Fruit fly (Drosophila melanogaster): ENCODE measurements around the gene Gtpx.

Gtpx gene

DNA sequence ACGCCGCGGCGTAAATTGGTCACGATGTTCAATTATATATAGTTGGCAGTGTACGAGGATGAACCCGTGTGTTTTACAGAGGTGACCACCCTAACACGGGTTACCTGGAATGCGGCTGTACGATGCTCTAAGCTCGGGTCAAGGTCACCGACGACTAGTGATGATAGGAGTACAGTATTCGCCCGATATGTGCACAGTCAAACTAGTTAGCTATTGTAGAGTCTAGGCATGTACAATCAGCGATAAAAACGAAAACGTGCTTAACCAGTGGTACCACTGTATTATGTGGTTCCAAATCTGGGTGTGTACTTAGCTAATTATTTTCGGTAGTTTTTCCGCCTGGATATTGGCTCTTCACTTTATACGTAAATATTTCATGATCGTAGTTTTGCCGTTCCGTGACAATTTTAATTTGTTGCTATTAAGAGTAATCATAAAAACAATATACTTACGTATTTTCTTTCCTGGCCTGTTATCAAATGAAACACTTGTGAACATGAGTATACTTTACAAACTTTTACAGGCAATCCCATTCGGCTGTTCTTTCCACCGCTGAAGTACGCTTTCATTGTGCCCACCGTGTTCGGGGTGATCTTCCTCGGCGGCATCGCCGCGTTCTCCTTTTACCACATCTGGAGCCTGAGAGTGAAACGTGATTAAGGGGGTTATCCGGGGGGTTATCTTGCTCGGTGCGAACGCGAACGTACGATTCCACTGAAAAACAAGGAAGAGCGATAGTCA is 5.9 kb upstream of the Gtpx start (continued):
- TF ChIP-seq caup (GFP tag; optimal IDR thresholded peaks at IDR 0.05; ENCODE audit: severe bottlenecking): peak; percentile 10
- TF ChIP-seq Sry-δ (GFP tag; optimal IDR thresholded peaks at IDR 0.05): no peak
- no peak for TF ChIP-seq eve (GFP tag; optimal IDR thresholded peaks at IDR 0.05)
- TF ChIP-seq CG11456 (GFP tag; IDR thresholded peaks at IDR 0.05): no peak; the same call in 2 of the 3 replicates
- no peak for TF ChIP-seq CG17186 (GFP tag; optimal IDR thresholded peaks at IDR 0.05)
- peak; percentile 35 for TF ChIP-seq CG10543 (GFP tag; optimal IDR thresholded peaks at IDR 0.05)
- no peak for TF ChIP-seq YL-1 (GFP tag; optimal IDR thresholded peaks at IDR 0.05)
- TF ChIP-seq CG17328 (GFP tag; IDR thresholded peaks at IDR 0.05): no peak
- TF ChIP-seq CG12219 (GFP tag; optimal IDR thresholded peaks at IDR 0.05): peak; percentile 2
- TF ChIP-seq gsb (GFP tag; IDR thresholded peaks at IDR 0.05): no peak
- no peak for TF ChIP-seq CG6689 (GFP tag; IDR thresholded peaks at IDR 0.05)
- TF ChIP-seq C15 (GFP tag; IDR thresholded peaks at IDR 0.05): no peak
- no peak for TF ChIP-seq CG12942 (GFP tag; optimal IDR thresholded peaks at IDR 0.05)
- TF ChIP-seq nom (GFP tag; optimal IDR thresholded peaks at IDR 0.05): no peak
- no peak for TF ChIP-seq Usf (GFP tag; optimal IDR thresholded peaks at IDR 0.05)
- no peak for TF ChIP-seq CG31441 (GFP tag; IDR thresholded peaks at IDR 0.05)
- no peak for TF ChIP-seq Dad (GFP tag; optimal IDR thresholded peaks at IDR 0.05)
- peak; percentile 47 for TF ChIP-seq CG34376 (GFP tag; optimal IDR thresholded peaks at IDR 0.05)
- no peak for TF ChIP-seq CG10366 (GFP tag; IDR thresholded peaks at IDR 0.05)

DNA sequence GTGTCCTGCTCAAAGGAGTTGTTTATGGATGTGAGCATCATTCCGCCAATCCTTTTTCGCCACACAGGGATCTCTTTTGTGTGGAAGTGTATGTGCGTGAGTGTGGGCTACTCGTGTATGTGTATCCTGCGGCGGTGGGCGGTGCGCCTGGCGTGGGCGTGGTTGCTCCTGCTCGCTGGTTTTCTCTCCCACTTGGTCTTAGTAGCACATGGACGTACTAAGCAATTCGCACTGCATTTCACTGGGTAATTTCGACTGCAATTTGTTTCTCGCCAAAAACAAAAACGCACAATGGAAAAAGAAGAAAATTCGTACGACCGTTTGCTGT is 504 bp upstream of the Gtpx start:
- TF ChIP-seq az2 (GFP tag; optimal IDR thresholded peaks at IDR 0.05) (no peak), CG17912 (GFP tag; optimal IDR thresholded peaks at IDR 0.05) (no peak), Dek (tag; optimal IDR thresholded peaks at IDR 0.05) (no peak), Med (GFP tag) (no peak), mld (GFP tag; IDR thresholded peaks at IDR 0.05; ENCODE audit: partially characterized antibody) (no peak), sisA (GFP tag; IDR thresholded peaks at IDR 0.05) (no peak), dimm (GFP tag; IDR thresholded peaks at IDR 0.05) (no peak), CG17802 (tag; optimal IDR thresholded peaks at IDR 0.05) (no peak), usp (GFP tag; optimal IDR thresholded peaks at IDR 0.05) (no peak), CG10979 (tag; optimal IDR thresholded peaks at IDR 0.05) (no peak), row (GFP tag; IDR thresholded peaks at IDR 0.05) (no peak), Sox100B (GFP tag; optimal IDR thresholded peaks at IDR 0.05) (no peak), HHEX (GFP tag; optimal IDR thresholded peaks at IDR 0.05) (no peak), fd102C (GFP tag; optimal IDR thresholded peaks at IDR 0.05) (no peak), Poxn (GFP tag; IDR thresholded peaks at IDR 0.05) (no peak), mam (GFP tag; optimal IDR thresholded peaks at IDR 0.05) (no peak), CG2202 (tag; optimal IDR thresholded peaks at IDR 0.05) (no peak), CG6813 (GFP tag; optimal IDR thresholded peaks at IDR 0.05) (no peak), btn (GFP tag; optimal IDR thresholded peaks at IDR 0.05) (no peak), CG2889 (GFP tag; IDR thresholded peaks at IDR 0.05) (no peak), Dll (GFP tag; IDR thresholded peaks at IDR 0.05; ENCODE audit: partially characterized antibody) (no peak), nom (GFP tag; optimal IDR thresholded peaks at IDR 0.05) (no peak), Hey (tag; optimal IDR thresholded peaks at IDR 0.05) (no peak), Dref (GFP tag; IDR thresholded peaks at IDR 0.05) (no peak), CG16813 (GFP tag; IDR thresholded peaks at IDR 0.05; ENCODE audit: partially characterized antibody) (no peak), tio (GFP tag; optimal IDR thresholded peaks at IDR 0.05) (no peak), D (optimal IDR thresholded peaks at IDR 0.05) (peak; percentile 62), D (GFP tag; optimal IDR thresholded peaks at IDR 0.05) (no peak), sna (GFP tag; IDR thresholded peaks at IDR 0.05; ENCODE audit: partially characterized antibody) (0 out of 2 replicates have a peak, but pooled peaks have one; percentile 20), CG4617 (GFP tag; optimal IDR thresholded peaks at IDR 0.05; ENCODE audit: borderline replicate concordance) (peak; percentile 71), bcd (GFP tag; optimal IDR thresholded peaks at IDR 0.05) (no peak), CG12299 (tag; optimal IDR thresholded peaks at IDR 0.05) (no peak), CG10462 (GFP tag; optimal IDR thresholded peaks at IDR 0.05) (no peak)
